Worm (Caenorhabditis elegans) whole organism, young adult: ENCODE results near the gene lips-8.

Source experiments
- B0019.2 ChIP-seq: fragments of 200-800 bp; sonication (Bioruptor generic); conservative IDR thresholded peaks from 2 replicates; pipeline ENCODE4 v1.3.6; 2022; ENCODE audit warnings: missing genetic modification reagents, missing genetic modification characterization, missing compliant biosample characterization
- B0261.1 ChIP-seq: sonication (generic microtip); optimal IDR thresholded peaks from 2 replicates; lab custom pipeline; 2016; ENCODE audit warnings: mild to moderate bottlenecking, missing genetic modification characterization, moderate library complexity, missing compliant biosample characterization
- C06A6.2 ChIP-seq: fragments of 200-800 bp; sonication (Bioruptor generic); conservative IDR thresholded peaks from 2 replicates; pipeline ENCODE4 v1.3.6; 2022; ENCODE audit warnings: missing genetic modification characterization, missing compliant biosample characterization
- C17E4.6 ChIP-seq: fragments of 200-800 bp; sonication (Bioruptor generic); IDR thresholded peaks from 2 replicates; pipeline ENCODE4 v1.3.6; 2022; ENCODE audit warnings: missing genetic modification reagents, missing genetic modification characterization, missing compliant biosample characterization
- F10E7.11 ChIP-seq: sonication (generic microtip); optimal IDR thresholded peaks from 2 replicates; lab custom pipeline; 2017; ENCODE audit warnings: mild to moderate bottlenecking, missing genetic modification characterization, moderate library complexity, missing compliant biosample characterization
- F22D6.2 ChIP-seq: sonication (generic microtip); optimal IDR thresholded peaks from 2 replicates; lab custom pipeline; 2016; ENCODE audit warnings: mild to moderate bottlenecking, missing genetic modification characterization, missing compliant biosample characterization
- F57A8.1 ChIP-seq: fragments of 200-800 bp; sonication (Bioruptor generic); optimal IDR thresholded peaks from 2 replicates; lab custom pipeline; 2018; ENCODE audit warnings: mild to moderate bottlenecking, missing genetic modification characterization, moderate library complexity, missing compliant biosample characterization
- F57C9.4 ChIP-seq: sonication (generic microtip); optimal IDR thresholded peaks from 2 replicates; lab custom pipeline; 2017; ENCODE audit warnings: mild to moderate bottlenecking, missing genetic modification characterization, missing compliant biosample characterization
- K11D2.4 ChIP-seq: fragments of 200-800 bp; sonication (Bioruptor generic); IDR thresholded peaks from 2 replicates; pipeline ENCODE4 v1.3.6; 2022; ENCODE audit warnings: missing genetic modification reagents, missing genetic modification characterization, missing compliant biosample characterization
- T26A5.8 ChIP-seq: sonication (generic microtip); optimal IDR thresholded peaks from 2 replicates; lab custom pipeline; 2016; ENCODE audit warnings: missing genetic modification characterization, missing compliant biosample characterization
- Y53F4B.3 ChIP-seq: fragments of 200-800 bp; sonication (Bioruptor generic); IDR thresholded peaks from 2 replicates; pipeline ENCODE4 v1.3.6; 2022; ENCODE audit warnings: missing genetic modification reagents, missing genetic modification characterization, missing compliant biosample characterization
- Y53G8AR.9 ChIP-seq: fragments of 200-800 bp; sonication (Bioruptor generic); conservative IDR thresholded peaks from 2 replicates; pipeline ENCODE4 v1.3.6; 2022; ENCODE audit warnings: missing genetic modification reagents, missing genetic modification characterization, missing compliant biosample characterization
- Y79H2A.3 ChIP-seq: fragments of 200-800 bp; sonication (Bioruptor generic); conservative IDR thresholded peaks from 2 replicates; pipeline ENCODE4 v1.3.6; 2022; ENCODE audit warnings: missing genetic modification reagents, missing genetic modification characterization, missing compliant biosample characterization
- ama-1 ChIP-seq, 3 experiments: fragments of 150-350 bp in 1 of 3; sonication (generic microtip) in 2 of 3; optimal IDR thresholded peaks; 2 replicates each; lab custom pipeline; 2014 to 2018; ENCODE audit warnings: missing biosample characterization in 2 of 3, missing genetic modification characterization in 2 of 3, missing genetic modification reagents in 2 of 3
- athp-1 ChIP-seq: sonication (generic microtip); optimal IDR thresholded peaks from 2 replicates; lab custom pipeline; 2017; ENCODE audit warnings: mild to moderate bottlenecking, missing genetic modification characterization, missing compliant biosample characterization
- cebp-2 ChIP-seq: fragments of 200-800 bp; sonication (Bioruptor generic); IDR thresholded peaks from 2 replicates; pipeline ENCODE4 v1.3.6; 2022; ENCODE audit warnings: missing genetic modification characterization, missing compliant biosample characterization
- ceh-100 ChIP-seq: fragments of 200-800 bp; sonication (Bioruptor generic); IDR thresholded peaks from 2 replicates; pipeline ENCODE4 v1.3.6; 2022; ENCODE audit warnings: missing genetic modification reagents, missing genetic modification characterization, missing compliant biosample characterization
- ceh-27 ChIP-seq: fragments of 200-800 bp; sonication (Bioruptor generic); optimal IDR thresholded peaks from 2 replicates; lab custom pipeline; 2018; ENCODE audit warnings: mild to moderate bottlenecking, missing genetic modification characterization, moderate library complexity, missing compliant biosample characterization
- ceh-91 ChIP-seq: fragments of 200-800 bp; sonication (Bioruptor generic); IDR thresholded peaks from 2 replicates; pipeline ENCODE4 v1.3.6; 2022; ENCODE audit warnings: missing genetic modification reagents, missing genetic modification characterization, missing compliant biosample characterization
- die-1 ChIP-seq: sonication (generic microtip); optimal IDR thresholded peaks from 2 replicates; lab custom pipeline; 2016; ENCODE audit warnings: missing genotype, mild to moderate bottlenecking, missing genetic modification characterization, missing compliant biosample characterization
- dpff-1 ChIP-seq: sonication (generic microtip); optimal IDR thresholded peaks from 2 replicates; lab custom pipeline; 2017; ENCODE audit warnings: mild to moderate bottlenecking, missing genetic modification characterization, missing compliant biosample characterization
- egrh-3 ChIP-seq: fragments of 200-800 bp; sonication (Bioruptor generic); IDR thresholded peaks from 2 replicates; pipeline ENCODE4 v1.3.6; 2022; ENCODE audit warnings: missing genetic modification reagents, missing genetic modification characterization, missing compliant biosample characterization
- fkh-3 ChIP-seq: sonication (generic microtip); optimal IDR thresholded peaks from 2 replicates; lab custom pipeline; 2016; ENCODE audit warnings: mild to moderate bottlenecking, missing genetic modification characterization, missing compliant biosample characterization
- hmg-20 ChIP-seq: fragments of 200-800 bp; sonication (Bioruptor generic); IDR thresholded peaks from 2 replicates; pipeline ENCODE4 v1.3.6; 2022; ENCODE audit warnings: missing genetic modification reagents, missing genetic modification characterization, missing compliant biosample characterization
- let-526 ChIP-seq: fragments of 200-800 bp; sonication (Bioruptor generic); IDR thresholded peaks from 2 replicates; pipeline ENCODE4 v1.3.6; 2022; ENCODE audit warnings: missing genetic modification reagents, missing genetic modification characterization, missing compliant biosample characterization
- lin-35 ChIP-seq, 3 experiments: fragments of 150-350 bp in 2 of 3; sonication (generic microtip) in 1 of 3; optimal IDR thresholded peaks; 2 replicates each; lab custom pipeline; 2014 to 2018; ENCODE audit warnings: missing biosample characterization in 3 of 3, missing genetic modification characterization in 3 of 3, missing genetic modification reagents in 3 of 3
- lin-40 ChIP-seq: sonication (generic microtip); optimal IDR thresholded peaks from 2 replicates; lab custom pipeline; 2016; ENCODE audit warnings: missing genetic modification characterization, mild to moderate bottlenecking, missing compliant biosample characterization, missing genotype, missing genetic modification reagents
- lin-54 ChIP-seq: fragments of 200-800 bp; sonication (Bioruptor generic); optimal IDR thresholded peaks from 2 replicates; lab custom pipeline; 2018; ENCODE audit warnings: mild to moderate bottlenecking, missing genetic modification characterization, missing compliant biosample characterization
- lsl-1 ChIP-seq: fragments of 200-800 bp; sonication (Bioruptor generic); optimal IDR thresholded peaks from 2 replicates; lab custom pipeline; 2018; ENCODE audit warnings: mild to moderate bottlenecking, missing genetic modification characterization, moderate library complexity, missing compliant biosample characterization
- mel-28 ChIP-seq: sonication (generic microtip); optimal IDR thresholded peaks from 2 replicates; lab custom pipeline; 2016; ENCODE audit warnings: borderline replicate concordance, mild to moderate bottlenecking, missing genetic modification characterization, missing compliant biosample characterization
- mes-4 ChIP-seq: sonication (generic microtip); optimal IDR thresholded peaks from 2 replicates; lab custom pipeline; 2016; ENCODE audit warnings: missing genotype, missing genetic modification characterization, missing compliant biosample characterization
- nhr-27 ChIP-seq: fragments of 200-800 bp; sonication (Bioruptor generic); optimal IDR thresholded peaks from 2 replicates; lab custom pipeline; 2018; ENCODE audit warnings: mild to moderate bottlenecking, missing genetic modification characterization, moderate library complexity, missing compliant biosample characterization
- nhr-80 ChIP-seq: sonication (generic microtip); optimal IDR thresholded peaks from 2 replicates; lab custom pipeline; 2016; ENCODE audit warnings: missing genetic modification characterization, missing compliant biosample characterization
- rec-8 ChIP-seq, 2 experiments: sonication (generic microtip); optimal IDR thresholded peaks; 2 replicates each; lab custom pipeline; 2016; ENCODE audit warnings: mild to moderate bottlenecking in 2 of 2, missing genetic modification characterization in 2 of 2, missing genetic modification reagents in 2 of 2, missing genotype in 2 of 2, missing biosample characterization in 1 of 2, missing compliant biosample characterization in 1 of 2, moderate library complexity in 1 of 2
- repo-1 ChIP-seq: sonication (generic microtip); optimal IDR thresholded peaks from 2 replicates; lab custom pipeline; 2017; ENCODE audit warnings: mild to moderate bottlenecking, missing genetic modification characterization, missing compliant biosample characterization
- sea-2 ChIP-seq: fragments of 200-800 bp; sonication (Bioruptor generic); IDR thresholded peaks from 2 replicates; pipeline ENCODE4 v1.3.6; 2022; ENCODE audit warnings: missing genetic modification characterization, missing compliant biosample characterization
- snpc-1.1 ChIP-seq: sonication (generic microtip); optimal IDR thresholded peaks from 2 replicates; lab custom pipeline; 2017; ENCODE audit warnings: missing genetic modification characterization, mild to moderate bottlenecking, missing compliant biosample characterization, antibody characterized with exemption, moderate library complexity, missing genotype, missing genetic modification reagents; ENCODE audit not compliant: insufficient read depth
- tbp1 ChIP-seq: fragments of 200-800 bp; sonication (Bioruptor generic); optimal IDR thresholded peaks from 2 replicates; lab custom pipeline; 2018; ENCODE audit warnings: mild to moderate bottlenecking, missing genetic modification characterization, missing compliant biosample characterization
- tbx-9 ChIP-seq: sonication (generic microtip); optimal IDR thresholded peaks from 2 replicates; lab custom pipeline; 2016; ENCODE audit warnings: borderline replicate concordance, missing genetic modification characterization, inconsistent platforms, missing compliant biosample characterization
- xnd-1 ChIP-seq: sonication (generic microtip); optimal IDR thresholded peaks from 2 replicates; lab custom pipeline; 2016; ENCODE audit warnings: missing genotype, missing genetic modification reagents, missing genetic modification characterization, missing compliant biosample characterization
- ztf-25 ChIP-seq: fragments of 200-800 bp; sonication (Bioruptor generic); IDR thresholded peaks from 2 replicates; pipeline ENCODE4 v1.3.6; 2022; ENCODE audit warnings: missing genetic modification reagents, missing genetic modification characterization, missing compliant biosample characterization

lips-8 gene

ce11 chrX:14903424-14903823 is 5.1 kb downstream of the lips-8 start:
- TF ChIP-seq sea-2 (GFP tag; lab: Robert Waterston, UW): no peak
- TF ChIP-seq die-1 (tag; lab: Kevin White, UChicago): no peak
- no peak for TF ChIP-seq lsl-1 (GFP tag; lab: Kevin White, UChicago)
- no peak for TF ChIP-seq lin-54 (GFP tag; lab: Kevin White, UChicago)
- TF ChIP-seq, all 124 proteins: peak for 0

ce11 chrX:14905161-14905560 is 6.9 kb downstream of the lips-8 start, which contains the start of gene hex-5:
Gene hex-5 (minus strand): TSS chrX:14905261.
- no peak for TF ChIP-seq mel-28 (tag; lab: Kevin White, UChicago)

- TF ChIP-seq xnd-1 (tag; lab: Kevin White, UChicago) (no peak), let-526 (GFP tag; lab: Robert Waterston, UW) (no peak), repo-1 (tag; lab: Kevin White, UChicago) (no peak), lin-40 (tag; lab: Kevin White, UChicago) (no peak), dpff-1 (tag; lab: Kevin White, UChicago) (no peak), cebp-2 (GFP tag; lab: Robert Waterston, UW) (no peak), lin-54 (GFP tag; lab: Kevin White, UChicago) (no peak), Y79H2A.3 (GFP tag; lab: Robert Waterston, UW) (no peak), B0019.2 (no peak), athp-1 (tag; lab: Kevin White, UChicago) (no peak), ceh-27 (GFP tag; lab: Kevin White, UChicago) (no peak), T26A5.8 (tag; lab: Kevin White, UChicago) (no peak), ceh-91 (GFP tag; lab: Robert Waterston, UW) (no peak), fkh-3 (tag; lab: Kevin White, UChicago) (no peak), C06A6.2 (no peak), hmg-20 (GFP tag; lab: Robert Waterston, UW) (no peak)
Observed at ce11 chrX:14907257-14907801, 9.0 kb downstream of the lips-8 start.

- TF ChIP-seq F57A8.1 (GFP tag; lab: Kevin White, UChicago): no peak
- TF ChIP-seq C17E4.6: no peak
- no peak for TF ChIP-seq F10E7.11 (tag; lab: Kevin White, UChicago)
- TF ChIP-seq F22D6.2: no peak
- TF ChIP-seq mes-4 (tag; lab: Kevin White, UChicago): no peak
- TF ChIP-seq ztf-25 (GFP tag; lab: Robert Waterston, UW): no peak
- TF ChIP-seq egrh-3 (GFP tag; lab: Robert Waterston, UW): no peak
- TF ChIP-seq nhr-80 (tag; lab: Kevin White, UChicago): no peak
- TF ChIP-seq rec-8 (tag; optimal IDR thresholded peaks at IDR 0.05; lab: Kevin White, UChicago): no peak
- TF ChIP-seq nhr-27 (tag; lab: Kevin White, UChicago): no peak
- TF ChIP-seq, all 124 proteins: peak for 0
Observed at ce11 chrX:14910689-14911088, 12.4 kb downstream of the lips-8 start.

ce11 chrX:14916767-14917166 is 18.5 kb downstream of the lips-8 start:
- no peak for TF ChIP-seq tbx-9 (tag; lab: Kevin White, UChicago)
- TF ChIP-seq die-1 (tag; lab: Kevin White, UChicago): no peak
- no peak for TF ChIP-seq K11D2.4 (GFP tag; lab: Robert Waterston, UW)
- TF ChIP-seq B0261.1 (tag; lab: Kevin White, UChicago): no peak
- no peak for TF ChIP-seq ceh-100
- TF ChIP-seq ama-1 (optimal IDR thresholded peaks at IDR 0.05; lab: Kevin White, UChicago): no peak
- TF ChIP-seq ama-1 (GFP tag; optimal IDR thresholded peaks at IDR 0.05; lab: Kevin White, UChicago): no peak
- no peak for TF ChIP-seq C06A6.2
- TF ChIP-seq Y53G8AR.9 (GFP tag; lab: Robert Waterston, UW): no peak
- TF ChIP-seq tbp1: no peak
- TF ChIP-seq snpc-1.1: no peak
- TF ChIP-seq ztf-25 (GFP tag; lab: Robert Waterston, UW): no peak
- no peak for TF ChIP-seq lin-35 (GFP tag; optimal IDR thresholded peaks at IDR 0.05; lab: Kevin White, UChicago)
- TF ChIP-seq xnd-1 (tag; lab: Kevin White, UChicago): no peak
- no peak for TF ChIP-seq F57C9.4 (tag; lab: Kevin White, UChicago)
- no peak for TF ChIP-seq nhr-27 (tag; lab: Kevin White, UChicago)
- TF ChIP-seq F10E7.11 (tag; lab: Kevin White, UChicago): no peak
- no peak for TF ChIP-seq Y53F4B.3 (GFP tag; lab: Robert Waterston, UW)
